Fruit fly (Drosophila melanogaster) whole organism, pupa: Measurements from ENCODE around the gene Pex12.

Experiments used
- CG10348 ChIP-seq: fragments of 200-800 bp; sonication (Bioruptor generic); IDR thresholded peaks from 2 replicates; pipeline ENCODE4 v1.3.6; 2022; ENCODE audit warnings: missing biosample characterization, missing genetic modification characterization
- CG12605 ChIP-seq: fragments of 200-800 bp; sonication (Bioruptor generic); IDR thresholded peaks from 2 replicates; pipeline ENCODE4 v1.3.6; 2022; ENCODE audit warnings: missing biosample characterization, missing genetic modification characterization
- CG13204 ChIP-seq: fragments of 200-800 bp; sonication (Bioruptor generic); optimal IDR thresholded peaks from 2 replicates; lab custom pipeline; 2018; ENCODE audit warnings: missing biosample characterization, mild to moderate bottlenecking, missing genetic modification characterization, moderate library complexity
- CG14655 ChIP-seq: fragments of 200-800 bp; sonication (Bioruptor generic); optimal IDR thresholded peaks from 3 replicates; lab custom pipeline; 2017; ENCODE audit warnings: mild to moderate bottlenecking, missing biosample characterization, missing genetic modification reagents, missing genetic modification characterization
- CG15710 ChIP-seq: fragments of 200-800 bp; sonication (Bioruptor generic); optimal IDR thresholded peaks from 2 replicates; lab custom pipeline; 2018; ENCODE audit warnings: missing biosample characterization, mild to moderate bottlenecking, missing genetic modification characterization, moderate library complexity
- CG17806 ChIP-seq: fragments of 200-800 bp; sonication (Bioruptor generic); optimal IDR thresholded peaks from 2 replicates; lab custom pipeline; 2018; ENCODE audit warnings: missing biosample characterization, mild to moderate bottlenecking, missing genetic modification characterization, moderate library complexity
- CG32121 ChIP-seq: fragments of 200-800 bp; sonication (Bioruptor generic); IDR thresholded peaks from 2 replicates; pipeline ENCODE4 v1.3.6; 2022; ENCODE audit warnings: missing biosample characterization, missing genetic modification characterization
- CG34367 ChIP-seq: fragments of 200-800 bp; sonication (Bioruptor generic); optimal IDR thresholded peaks from 2 replicates; lab custom pipeline; 2018; ENCODE audit warnings: missing biosample characterization, mild to moderate bottlenecking, missing genetic modification characterization
- CG4496 ChIP-seq: fragments of 200-800 bp; sonication (Bioruptor generic); IDR thresholded peaks from 3 replicates; pipeline ENCODE4 v1.3.6; 2022; ENCODE audit warnings: missing biosample characterization, missing genetic modification characterization
- CG8159 ChIP-seq: fragments of 200-800 bp; sonication (Bioruptor generic); optimal IDR thresholded peaks from 3 replicates; lab custom pipeline; 2018; ENCODE audit warnings: missing biosample characterization, mild to moderate bottlenecking, missing genetic modification characterization, moderate library complexity
- CG8301 ChIP-seq: fragments of 200-800 bp; sonication (Bioruptor generic); optimal IDR thresholded peaks from 2 replicates; lab custom pipeline; 2018; ENCODE audit warnings: missing biosample characterization, mild to moderate bottlenecking, missing genetic modification characterization
- CG9948 ChIP-seq: fragments of 200-800 bp; sonication (Bioruptor generic); optimal IDR thresholded peaks from 2 replicates; lab custom pipeline; 2018; ENCODE audit warnings: missing biosample characterization, mild to moderate bottlenecking, missing genetic modification characterization, moderate library complexity
- D1 ChIP-seq: fragments of 200-800 bp; sonication (Bioruptor generic); optimal IDR thresholded peaks from 2 replicates; lab custom pipeline; 2018; ENCODE audit warnings: missing biosample characterization, mild to moderate bottlenecking, missing genetic modification characterization, moderate library complexity
- EcR ChIP-seq: fragments of 200-800 bp; sonication (Bioruptor generic); optimal IDR thresholded peaks from 3 replicates; lab custom pipeline; 2019; ENCODE audit warnings: missing biosample characterization, missing genetic modification characterization, mild to moderate bottlenecking, moderate library complexity, missing genetic modification reagents
- Ets98B ChIP-seq: fragments of 200-800 bp; sonication (Bioruptor generic); IDR thresholded peaks from 2 replicates; pipeline ENCODE4 v1.3.6; 2022; ENCODE audit warnings: missing biosample characterization, missing genetic modification characterization
- Pif1A ChIP-seq: fragments of 200-800 bp; sonication (Bioruptor generic); optimal IDR thresholded peaks from 3 replicates; lab custom pipeline; 2016; ENCODE audit warnings: missing biosample characterization, missing genetic modification characterization
- Pif1B ChIP-seq: fragments of 200-800 bp; sonication (Bioruptor generic); optimal IDR thresholded peaks from 3 replicates; lab custom pipeline; 2016; ENCODE audit warnings: missing biosample characterization, missing genetic modification characterization
- Snoo ChIP-seq: fragments of 200-800 bp; sonication (Bioruptor generic); optimal IDR thresholded peaks from 3 replicates; lab custom pipeline; 2017; ENCODE audit warnings: missing biosample characterization, mild to moderate bottlenecking, missing genetic modification characterization, inconsistent platforms
- fd96Ca ChIP-seq: fragments of 200-800 bp; sonication (Bioruptor generic); IDR thresholded peaks from 3 replicates; pipeline ENCODE4 v1.3.6; 2022; ENCODE audit warnings: missing biosample characterization, missing genetic modification characterization
- gl ChIP-seq: fragments of 200-800 bp; sonication (Bioruptor generic); optimal IDR thresholded peaks from 2 replicates; lab custom pipeline; 2018; ENCODE audit warnings: missing biosample characterization, mild to moderate bottlenecking, missing genetic modification characterization
- rn ChIP-seq: fragments of 200-800 bp; sonication (Bioruptor generic); IDR thresholded peaks from 2 replicates; pipeline ENCODE4 v1.3.6; 2022; ENCODE audit warnings: missing biosample characterization, missing genetic modification characterization

Pex12 gene

dm6 chr2L:866950-867744, 51.4 kb downstream of the Pex12 start:
- TF ChIP-seq Pif1A (peak; percentile 93), CG8301 (peak; percentile 91), CG15710 (tag; lab: Kevin White, UChicago) (peak; percentile 91), CG9948 (peak; percentile 80), EcR (GFP tag; lab: Kevin White, UChicago) (peak; percentile 4), Ets98B (GFP tag; lab: Robert Waterston, UW) (peak; percentile 95), CG32121 (peak; percentile 93), fd96Ca (GFP tag; lab: Robert Waterston, UW) (peak; percentile 94), CG10348 (GFP tag; lab: Robert Waterston, UW) (peak; percentile 86), CG34367 (peak; percentile 81), Pif1B (GFP tag; lab: Kevin White, UChicago) (peak; percentile 91), Snoo (peak; percentile 91), CG14655 (GFP tag; lab: Kevin White, UChicago) (peak; percentile 90), CG4496 (peak; percentile 97), CG12605 (GFP tag; lab: Robert Waterston, UW) (peak; percentile 93), CG17806 (tag; lab: Kevin White, UChicago) (peak; percentile 86), CG8159 (tag; lab: Kevin White, UChicago) (peak; percentile 85), rn (GFP tag; lab: Robert Waterston, UW) (peak; percentile 79), CG13204 (GFP tag; lab: Kevin White, UChicago) (peak; percentile 63), D1 (no peak), gl (tag; lab: Kevin White, UChicago) (peak; percentile 62)
